Worm (Caenorhabditis elegans): ENCODE results near the gene M01B2.13.

- no peak for TF ChIP-seq fos-1 (tag; optimal IDR thresholded peaks at IDR 0.05)
- no peak for TF ChIP-seq elt-3 (tag; optimal IDR thresholded peaks at IDR 0.05)
- TF ChIP-seq ces-1 (GFP tag; optimal IDR thresholded peaks at IDR 0.05) = no peak
- TF ChIP-seq unc-130 (tag; optimal IDR thresholded peaks at IDR 0.05) = no peak
- TF ChIP-seq swsn-7 (tag; optimal IDR thresholded peaks at IDR 0.05) = no peak
- no peak for TF ChIP-seq unc-98 (GFP tag; IDR thresholded peaks at IDR 0.05)
- no peak for TF ChIP-seq ceh-82 (tag; optimal IDR thresholded peaks at IDR 0.05)
- no peak for TF ChIP-seq ama-1 (optimal IDR thresholded peaks at IDR 0.05)
- TF ChIP-seq lin-39 (tag; optimal IDR thresholded peaks at IDR 0.05) = no peak
Observed at ce11 chrV:15310780-15311179, 45.1 kb upstream of the M01B2.13 start, which contains the start of gene irld-62.
